Fruit fly (Drosophila melanogaster) S2 (cell line): Measurements from ENCODE around the gene CG8420.

ENCODE experiments used
- CG8478 ChIP-seq: fragments of >200 bp; optimal IDR thresholded peaks from 2 replicates; lab custom pipeline; 2018
- CTCF ChIP-seq, 2 experiments: fragments of >200 bp; optimal IDR thresholded peaks; 2 replicates each; lab custom pipeline; 2018

DNA sequence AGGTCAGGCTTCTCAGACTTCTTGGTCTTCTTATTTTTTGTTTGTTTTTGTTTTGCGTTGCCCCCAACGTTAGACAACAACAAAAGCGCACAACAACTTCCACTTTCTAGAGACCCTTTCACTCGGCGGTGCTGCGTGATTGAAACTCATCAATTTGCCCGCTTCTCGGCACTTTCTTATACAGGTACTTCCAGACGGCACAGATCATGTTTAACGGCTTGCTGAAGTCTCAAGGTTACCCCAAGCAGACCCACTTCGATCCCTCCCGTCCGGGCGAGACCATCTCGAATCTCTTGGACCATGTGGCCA lies 3.2 kb downstream of the CG8420 start:
- no peak for TF ChIP-seq CG8478
- no peak for TF ChIP-seq CTCF (optimal IDR thresholded peaks at IDR 0.05; lab: Kevin White, UChicago)
